Worm (Caenorhabditis elegans) whole organism, young adult: ENCODE data around the gene mfsd-11.

ENCODE experiments used
- athp-1 ChIP-seq: sonication (generic microtip); optimal IDR thresholded peaks from 2 replicates; lab custom pipeline; 2017; ENCODE audit warnings: mild to moderate bottlenecking, missing genetic modification characterization, missing compliant biosample characterization
- dpl-1 ChIP-seq: fragments of 150-350 bp; optimal IDR thresholded peaks from 2 replicates; lab custom pipeline; 2014; ENCODE audit warnings: missing biosample characterization, missing genetic modification reagents, missing genetic modification characterization
- madf-3 ChIP-seq: fragments of 200-800 bp; sonication (Bioruptor generic); IDR thresholded peaks from 2 replicates; pipeline ENCODE4 v1.3.6; 2022; ENCODE audit warnings: missing genetic modification reagents, missing genetic modification characterization, missing compliant biosample characterization
- nfya-1 ChIP-seq: sonication (generic microtip); optimal IDR thresholded peaks from 2 replicates; lab custom pipeline; 2017; ENCODE audit warnings: antibody characterized with exemption, missing compliant biosample characterization, missing genetic modification characterization, borderline replicate concordance; ENCODE audit not compliant: insufficient read depth
- nhr-120 ChIP-seq: fragments of 200-800 bp; sonication (Bioruptor generic); IDR thresholded peaks from 2 replicates; pipeline ENCODE4 v1.3.6; 2022; ENCODE audit warnings: missing genetic modification characterization, missing compliant biosample characterization
- pbrm-1 ChIP-seq: fragments of 200-800 bp; sonication (Bioruptor generic); IDR thresholded peaks from 2 replicates; pipeline ENCODE4 v1.3.6; 2022; ENCODE audit warnings: missing genetic modification reagents, missing genetic modification characterization, missing compliant biosample characterization
- rec-8 ChIP-seq, 2 experiments: sonication (generic microtip); optimal IDR thresholded peaks; 2 replicates each; lab custom pipeline; 2016; ENCODE audit warnings: mild to moderate bottlenecking in 2 of 2, missing genetic modification characterization in 2 of 2, missing genetic modification reagents in 2 of 2, missing genotype in 2 of 2, missing biosample characterization in 1 of 2, missing compliant biosample characterization in 1 of 2, moderate library complexity in 1 of 2
- sea-2 ChIP-seq: fragments of 200-800 bp; sonication (Bioruptor generic); IDR thresholded peaks from 2 replicates; pipeline ENCODE4 v1.3.6; 2022; ENCODE audit warnings: missing genetic modification characterization, missing compliant biosample characterization
- snpc-4 ChIP-seq, 5 experiments: fragments of 150-350 bp in 1 of 5; sonication (generic microtip) in 4 of 5; optimal IDR thresholded peaks; 2 replicates each; lab custom pipeline; 2014 to 2018; ENCODE audit warnings: missing genetic modification characterization in 5 of 5, missing biosample characterization in 3 of 5, antibody characterized with exemption in 2 of 5, mild to moderate bottlenecking in 2 of 5, missing compliant biosample characterization in 2 of 5, missing genotype in 2 of 5, moderate library complexity in 2 of 5, missing genetic modification reagents in 1 of 5
- tlf-1 ChIP-seq: fragments of 200-800 bp; sonication (Bioruptor generic); optimal IDR thresholded peaks from 2 replicates; lab custom pipeline; 2018; ENCODE audit warnings: mild to moderate bottlenecking, missing genetic modification characterization, missing compliant biosample characterization

ce11 chrX:12174686-12175404, 20.9 kb upstream of the mfsd-11 start:
- no peak for TF ChIP-seq nhr-120 (GFP tag; lab: Robert Waterston, UW)
- no peak for TF ChIP-seq rec-8 (tag; optimal IDR thresholded peaks at IDR 0.05; lab: Kevin White, UChicago)
- TF ChIP-seq sea-2 (GFP tag; lab: Robert Waterston, UW): no peak
- no peak for TF ChIP-seq nfya-1
- TF ChIP-seq tlf-1 (GFP tag; lab: Kevin White, UChicago): no peak
- TF ChIP-seq snpc-4 (GFP tag; optimal IDR thresholded peaks at IDR 0.05; lab: Kevin White, UChicago): no peak
- no peak for TF ChIP-seq snpc-4 (tag; optimal IDR thresholded peaks at IDR 0.05; lab: Kevin White, UChicago)
- no peak for TF ChIP-seq pbrm-1 (GFP tag; lab: Robert Waterston, UW)
- no peak for TF ChIP-seq dpl-1
- no peak for TF ChIP-seq madf-3
- TF ChIP-seq athp-1 (tag; lab: Kevin White, UChicago): no peak
